Worm (Caenorhabditis elegans): ENCODE data around the gene F22E5.7.

DNA sequence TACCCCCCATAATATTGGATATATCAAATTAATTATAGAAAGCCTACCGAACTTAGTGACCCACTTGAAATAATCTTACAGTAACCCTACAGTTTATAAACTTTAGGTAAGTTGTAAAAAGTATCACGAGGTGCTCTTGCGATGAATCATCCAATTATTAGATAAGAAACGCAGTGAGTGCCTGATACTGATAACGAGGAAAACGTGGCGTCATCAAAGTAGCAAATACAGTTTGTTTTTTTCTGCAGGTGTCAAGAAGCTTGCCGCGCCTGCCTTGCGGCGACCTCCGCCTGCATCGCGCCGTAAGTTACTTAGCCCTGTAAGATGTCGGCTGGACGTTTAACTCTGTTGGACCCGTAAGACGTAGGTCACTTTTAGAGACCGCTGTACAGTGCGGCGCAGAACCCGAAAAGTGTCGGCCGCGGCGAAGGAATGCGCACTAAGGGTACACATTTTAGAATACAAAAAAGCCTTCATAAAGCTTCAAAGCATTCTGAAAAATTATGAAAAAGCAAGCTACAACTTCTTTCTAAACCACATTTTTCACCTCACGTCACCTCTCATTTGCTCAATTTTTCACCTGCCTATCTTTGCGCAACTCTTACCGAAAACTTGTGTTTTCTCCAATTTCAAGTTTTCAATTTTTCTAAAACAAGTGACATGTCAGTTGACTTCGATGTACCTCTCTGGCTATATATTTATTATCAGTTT is 31.5 kb upstream of the F22E5.7 start, which contains the start of gene sri-38:
- TF ChIP-seq unc-3 (GFP tag; conservative IDR thresholded peaks at IDR 0.05) = no peak
- TF ChIP-seq unc-3 (tag; optimal IDR thresholded peaks at IDR 0.05) = no peak
- TF ChIP-seq ceh-48 (tag; optimal IDR thresholded peaks at IDR 0.05) = no peak
- no peak for TF ChIP-seq pha-4 (tag; optimal IDR thresholded peaks at IDR 0.05)
